Worm (Caenorhabditis elegans) whole organism, L3 larva: ENCODE data around the gene F37C12.21.

ENCODE experiments used
- R02D3.7 ChIP-seq: fragments of 150-350 bp; optimal IDR thresholded peaks from 2 replicates; lab custom pipeline; 2014; ENCODE audit warnings: missing biosample characterization, missing genetic modification characterization
- ZK546.5 ChIP-seq: sonication (generic microtip); optimal IDR thresholded peaks from 2 replicates; lab custom pipeline; 2017; ENCODE audit warnings: missing biosample characterization, missing genetic modification characterization
- aly-2 ChIP-seq: fragments of 150-350 bp; optimal IDR thresholded peaks from 2 replicates; lab custom pipeline; 2014; ENCODE audit warnings: missing biosample characterization, missing genetic modification characterization
- ama-1 ChIP-seq: fragments of 150-350 bp; optimal IDR thresholded peaks from 2 replicates; lab custom pipeline; 2018
- ceh-16 ChIP-seq: sonication (generic microtip); optimal IDR thresholded peaks from 2 replicates; lab custom pipeline; 2017; ENCODE audit warnings: missing biosample characterization, missing genetic modification characterization
- ceh-28 ChIP-seq: fragments of 150-350 bp; optimal IDR thresholded peaks from 2 replicates; lab custom pipeline; 2014; ENCODE audit warnings: missing biosample characterization, missing genetic modification reagents, missing genetic modification characterization
- ceh-82 ChIP-seq: fragments of 150-350 bp; optimal IDR thresholded peaks from 2 replicates; lab custom pipeline; 2014; ENCODE audit warnings: missing biosample characterization, missing genetic modification characterization
- ceh-9 ChIP-seq: sonication (generic microtip); optimal IDR thresholded peaks from 2 replicates; lab custom pipeline; 2018; ENCODE audit warnings: missing biosample characterization, missing genetic modification characterization
- daf-12 ChIP-seq: fragments of 150-350 bp; optimal IDR thresholded peaks from 2 replicates; lab custom pipeline; 2014; ENCODE audit warnings: missing biosample characterization, missing genetic modification reagents, missing genetic modification characterization
- egl-27 ChIP-seq: sonication (generic microtip); optimal IDR thresholded peaks from 4 replicates; lab custom pipeline; 2017; ENCODE audit warnings: missing biosample characterization, missing genetic modification reagents, missing genetic modification characterization
- egl-5 ChIP-seq: fragments of 150-350 bp; optimal IDR thresholded peaks from 2 replicates; lab custom pipeline; 2017; ENCODE audit warnings: missing biosample characterization, missing genetic modification reagents, missing genetic modification characterization, inconsistent platforms
- elt-1 ChIP-seq: fragments of 150-350 bp; optimal IDR thresholded peaks from 2 replicates; lab custom pipeline; 2014; ENCODE audit warnings: missing biosample characterization, missing genetic modification characterization
- elt-2 ChIP-seq: sonication (generic microtip); optimal IDR thresholded peaks from 2 replicates; lab custom pipeline; 2016; ENCODE audit warnings: missing genetic modification reagents, mild to moderate bottlenecking, missing genetic modification characterization, missing compliant biosample characterization
- elt-3 ChIP-seq, 3 experiments: fragments of 150-350 bp in 1 of 3; sonication (generic microtip) in 2 of 3; optimal IDR thresholded peaks; 2 replicates in 2 of 3; 4 replicates in 1 of 3; lab custom pipeline; 2014 to 2017; ENCODE audit warnings: missing biosample characterization in 3 of 3, missing genetic modification characterization in 3 of 3
- eor-1 ChIP-seq, 2 experiments: fragments of 150-350 bp; optimal IDR thresholded peaks; 2 replicates each; lab custom pipeline; 2014 to 2018; ENCODE audit warnings: missing biosample characterization in 2 of 2, missing genetic modification characterization in 2 of 2
- fkh-10 ChIP-seq: sonication (generic microtip); optimal IDR thresholded peaks from 2 replicates; lab custom pipeline; 2017; ENCODE audit warnings: missing biosample characterization, missing genetic modification reagents, missing genetic modification characterization
- fkh-2 ChIP-seq: fragments of 150-350 bp; optimal IDR thresholded peaks from 2 replicates; lab custom pipeline; 2014; ENCODE audit warnings: missing biosample characterization, missing genetic modification reagents, missing genetic modification characterization
- fos-1 ChIP-seq: fragments of 150-350 bp; optimal IDR thresholded peaks from 2 replicates; lab custom pipeline; 2014; ENCODE audit warnings: missing biosample characterization, missing genetic modification characterization
- hmg-11 ChIP-seq: sonication (generic microtip); optimal IDR thresholded peaks from 2 replicates; lab custom pipeline; 2016; ENCODE audit warnings: missing genetic modification characterization, missing compliant biosample characterization
- jun-1 ChIP-seq: fragments of 150-350 bp; optimal IDR thresholded peaks from 2 replicates; lab custom pipeline; 2014; ENCODE audit warnings: missing biosample characterization, missing genetic modification reagents, missing genetic modification characterization
- lin-15B ChIP-seq: fragments of 150-350 bp; optimal IDR thresholded peaks from 2 replicates; lab custom pipeline; 2014; ENCODE audit warnings: missing biosample characterization, missing genetic modification characterization
- lin-39 ChIP-seq: fragments of 150-350 bp; optimal IDR thresholded peaks from 2 replicates; lab custom pipeline; 2018; ENCODE audit warnings: missing biosample characterization, missing genetic modification reagents, missing genetic modification characterization
- lsy-12 ChIP-seq: sonication (generic microtip); optimal IDR thresholded peaks from 2 replicates; lab custom pipeline; 2016; ENCODE audit warnings: mild to moderate bottlenecking, missing genetic modification characterization, missing compliant biosample characterization
- mdl-1 ChIP-seq: fragments of 150-350 bp; optimal IDR thresholded peaks from 2 replicates; lab custom pipeline; 2014; ENCODE audit warnings: missing biosample characterization, missing genetic modification characterization
- mml-1 ChIP-seq: fragments of 150-350 bp; sonication (generic microtip); optimal IDR thresholded peaks from 3 replicates; lab custom pipeline; 2014; ENCODE audit warnings: missing biosample characterization, missing genetic modification characterization
- nfya-1 ChIP-seq: sonication (generic microtip); optimal IDR thresholded peaks from 2 replicates; lab custom pipeline; 2017; ENCODE audit warnings: missing genetic modification characterization, mild to moderate bottlenecking, missing compliant biosample characterization, antibody characterized with exemption, moderate library complexity; ENCODE audit not compliant: insufficient read depth
- nhr-11 ChIP-seq: fragments of 150-350 bp; optimal IDR thresholded peaks from 2 replicates; lab custom pipeline; 2014; ENCODE audit warnings: missing biosample characterization, missing genetic modification characterization
- nhr-12 ChIP-seq: fragments of 150-350 bp; optimal IDR thresholded peaks from 2 replicates; lab custom pipeline; 2014; ENCODE audit warnings: missing biosample characterization, missing genetic modification characterization
- nhr-23 ChIP-seq: fragments of 150-350 bp; optimal IDR thresholded peaks from 2 replicates; lab custom pipeline; 2014; ENCODE audit warnings: missing biosample characterization, missing genetic modification reagents, missing genetic modification characterization
- nhr-237 ChIP-seq: fragments of 150-350 bp; optimal IDR thresholded peaks from 2 replicates; lab custom pipeline; 2014; ENCODE audit warnings: missing biosample characterization, missing genetic modification characterization
- nhr-25 ChIP-seq: sonication (generic microtip); optimal IDR thresholded peaks from 2 replicates; lab custom pipeline; 2017; ENCODE audit warnings: missing biosample characterization, missing genetic modification characterization
- nhr-28 ChIP-seq: fragments of 150-350 bp; optimal IDR thresholded peaks from 2 replicates; lab custom pipeline; 2014; ENCODE audit warnings: missing biosample characterization, missing genetic modification characterization
- nhr-43 ChIP-seq: sonication (generic microtip); optimal IDR thresholded peaks from 2 replicates; lab custom pipeline; 2016; ENCODE audit warnings: mild to moderate bottlenecking, missing genetic modification characterization, missing compliant biosample characterization; ENCODE audit not compliant: poor library complexity, severe bottlenecking
- nhr-67 ChIP-seq: fragments of 150-350 bp; optimal IDR thresholded peaks from 2 replicates; lab custom pipeline; 2014; ENCODE audit warnings: missing biosample characterization, missing genetic modification characterization
- nhr-76 ChIP-seq: fragments of 150-350 bp; sonication (generic microtip); optimal IDR thresholded peaks from 5 replicates; lab custom pipeline; 2014; ENCODE audit warnings: missing biosample characterization, missing genetic modification characterization
- nhr-77 ChIP-seq: fragments of 150-350 bp; optimal IDR thresholded peaks from 2 replicates; lab custom pipeline; 2014; ENCODE audit warnings: missing biosample characterization, missing genetic modification characterization
- pha-4 ChIP-seq: fragments of 150-350 bp; optimal IDR thresholded peaks from 2 replicates; lab custom pipeline; 2014; ENCODE audit warnings: missing biosample characterization, missing genetic modification reagents, missing genetic modification characterization
- pqm-1 ChIP-seq: fragments of 150-350 bp; optimal IDR thresholded peaks from 2 replicates; lab custom pipeline; 2017; ENCODE audit warnings: missing biosample characterization, missing genetic modification characterization, inconsistent platforms
- sea-2 ChIP-seq: fragments of 150-350 bp; sonication (generic microtip); optimal IDR thresholded peaks from 4 replicates; lab custom pipeline; 2014; ENCODE audit warnings: missing biosample characterization, missing genetic modification reagents, missing genetic modification characterization
- skn-1 ChIP-seq: fragments of 150-350 bp; optimal IDR thresholded peaks from 2 replicates; lab custom pipeline; 2014; ENCODE audit warnings: missing biosample characterization, missing genetic modification characterization
- snpc-4 ChIP-seq: fragments of 150-350 bp; optimal IDR thresholded peaks from 2 replicates; lab custom pipeline; 2014; ENCODE audit warnings: missing biosample characterization, missing genetic modification characterization
- tbx-2 ChIP-seq: sonication (generic microtip); optimal IDR thresholded peaks from 2 replicates; lab custom pipeline; 2016; ENCODE audit warnings: mild to moderate bottlenecking, missing genetic modification characterization, missing compliant biosample characterization
- unc-39 ChIP-seq: sonication (generic microtip); optimal IDR thresholded peaks from 4 replicates; lab custom pipeline; 2017; ENCODE audit warnings: missing biosample characterization, missing genetic modification characterization
- unc-62 ChIP-seq: fragments of 150-350 bp; sonication (generic microtip); optimal IDR thresholded peaks from 4 replicates; lab custom pipeline; 2014; ENCODE audit warnings: missing biosample characterization, missing genetic modification reagents, missing genetic modification characterization
- zag-1 ChIP-seq: fragments of 150-350 bp; optimal IDR thresholded peaks from 2 replicates; lab custom pipeline; 2014; ENCODE audit warnings: missing biosample characterization, missing genetic modification characterization
- ztf-11 ChIP-seq: fragments of 150-350 bp; optimal IDR thresholded peaks from 2 replicates; lab custom pipeline; 2014; ENCODE audit warnings: missing biosample characterization, missing genetic modification characterization
- ztf-4 ChIP-seq: fragments of 150-350 bp; optimal IDR thresholded peaks from 2 replicates; lab custom pipeline; 2014; ENCODE audit warnings: missing biosample characterization, missing genetic modification characterization

The F37C12.21 gene

DNA sequence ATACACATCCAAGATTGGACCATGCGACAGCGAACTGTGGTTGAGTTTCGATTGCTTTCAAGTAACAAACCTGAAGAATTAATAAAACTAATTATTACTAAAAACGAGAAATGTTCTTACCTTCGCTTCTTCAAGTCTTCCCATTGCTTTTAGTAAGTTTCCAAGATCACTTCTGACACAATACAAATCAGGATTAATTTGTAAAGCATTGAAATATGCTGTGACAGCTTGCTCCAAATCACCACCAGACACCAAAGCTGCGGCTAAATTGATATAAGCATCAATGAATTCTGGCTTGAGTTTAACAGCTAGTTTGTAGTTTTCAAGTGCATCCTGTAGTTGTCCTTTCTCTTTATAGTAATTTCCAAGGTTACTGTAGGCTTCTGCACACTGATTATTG lies 38.0 kb upstream of the F37C12.21 start:
- TF ChIP-seq jun-1 (no peak), nhr-12 (no peak), nhr-25 (tag; lab: Kevin White, UChicago) (no peak), ceh-82 (no peak), eor-1 (tag; optimal IDR thresholded peaks at IDR 0.05; lab: Kevin White, UChicago) (no peak), elt-3 (tag; optimal IDR thresholded peaks at IDR 0.05; lab: Kevin White, UChicago) (no peak), nhr-11 (tag; lab: Kevin White, UChicago) (no peak)

DNA sequence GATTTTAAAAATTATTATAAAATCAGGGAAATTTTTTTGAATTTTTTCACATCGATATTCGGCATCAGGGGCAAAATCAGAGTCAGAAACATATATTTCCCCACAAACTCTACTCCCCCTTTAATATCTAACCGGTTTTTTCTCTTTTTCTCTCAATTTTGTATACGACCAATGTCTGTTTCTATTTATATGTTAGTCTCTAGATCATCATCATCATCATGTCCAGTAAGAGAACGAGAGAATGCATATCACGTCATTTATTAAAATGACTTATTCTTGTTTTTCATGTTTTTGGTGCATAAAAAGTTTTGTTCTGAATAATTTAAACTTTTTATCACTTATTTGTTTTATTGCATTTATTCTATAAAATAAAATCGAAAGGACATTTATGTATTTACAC lies 35.6 kb upstream of the F37C12.21 start:
- TF ChIP-seq lin-15B (tag; lab: Kevin White, UChicago) (no peak), nhr-23 (tag; lab: Kevin White, UChicago) (peak; percentile 37)

DNA sequence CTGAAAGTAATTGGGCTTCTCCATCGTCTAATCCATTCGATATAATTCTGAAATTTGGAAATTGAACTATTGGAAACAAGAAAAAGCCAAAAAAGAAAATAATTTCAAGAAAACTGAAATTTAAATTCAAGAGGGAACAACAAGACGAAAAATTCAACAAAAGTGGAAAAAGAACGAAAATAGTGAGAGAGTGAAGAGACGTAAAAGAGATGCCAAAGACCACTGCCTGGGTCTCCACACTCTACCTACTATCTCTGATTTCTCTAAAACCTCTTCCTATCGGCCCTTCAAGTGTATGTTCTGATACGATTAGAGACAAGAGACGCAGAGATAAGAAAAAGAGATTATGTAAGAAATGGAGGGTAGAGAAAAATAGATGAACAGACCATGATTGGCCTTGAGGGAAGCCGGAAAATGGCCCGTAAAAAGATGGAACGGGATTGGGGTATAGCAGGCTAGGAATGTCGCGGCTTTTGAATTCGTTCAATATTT lies 34.4 kb upstream of the F37C12.21 start, which contains the start of gene ogt-1:
Gene ogt-1 (minus strand): TSS at position 51 of the 492 bp plus-strand sequence.
- TF ChIP-seq nhr-67 (tag; lab: Kevin White, UChicago) (no peak), zag-1 (tag; lab: Kevin White, UChicago) (no peak), fkh-2 (no peak), elt-2 (tag; lab: Kevin White, UChicago) (peak; percentile 62), mdl-1 (tag; lab: Kevin White, UChicago) (peak; percentile 66), aly-2 (tag; lab: Kevin White, UChicago) (no peak), nhr-43 (tag; lab: Kevin White, UChicago) (peak; percentile 84), mml-1 (tag; lab: Kevin White, UChicago) (no peak), ztf-4 (tag; lab: Kevin White, UChicago) (peak; percentile 52), elt-1 (peak; percentile 64), hmg-11 (tag; lab: Kevin White, UChicago) (peak; percentile 86), ZK546.5 (tag; lab: Kevin White, UChicago) (no peak), nhr-77 (tag; lab: Kevin White, UChicago) (peak; percentile 43), nhr-76 (tag; lab: Kevin White, UChicago) (no peak), egl-27 (tag; lab: Kevin White, UChicago) (peak; percentile 83), nhr-25 (tag; lab: Kevin White, UChicago) (peak; percentile 96), unc-39 (tag; lab: Kevin White, UChicago) (no peak), ceh-82 (no peak), ztf-11 (tag; lab: Kevin White, UChicago) (no peak), ceh-28 (tag; lab: Kevin White, UChicago) (peak; percentile 87), ceh-9 (tag; lab: Kevin White, UChicago) (no peak), ceh-16 (tag; lab: Kevin White, UChicago) (no peak), nfya-1 (tag; lab: Kevin White, UChicago) (peak; percentile 94), elt-3 (tag; optimal IDR thresholded peaks at IDR 0.05; lab: Kevin White, UChicago) (no peak), nhr-237 (tag; lab: Kevin White, UChicago) (no peak), skn-1 (peak; percentile 63), lin-39 (no peak), snpc-4 (peak; percentile 57), nhr-12 (no peak), egl-5 (tag; lab: Kevin White, UChicago) (peak; percentile 86), lin-15B (tag; lab: Kevin White, UChicago) (peak; percentile 72), nhr-23 (tag; lab: Kevin White, UChicago) (peak; percentile 93), pha-4 (peak; percentile 94), daf-12 (tag; lab: Kevin White, UChicago) (no peak), unc-62 (peak; percentile 32), jun-1 (peak; percentile 89), eor-1 (tag; optimal IDR thresholded peaks at IDR 0.05; lab: Kevin White, UChicago) (peak in 1 of 2 experiments; percentile 45), lsy-12 (tag; lab: Kevin White, UChicago) (peak; percentile 58), pqm-1 (tag; lab: Kevin White, UChicago) (peak; percentile 77), ama-1 (lab: Kevin White, UChicago) (peak; percentile 80), tbx-2 (peak; percentile 61), fos-1 (tag; lab: Kevin White, UChicago) (peak; percentile 70), nhr-11 (tag; lab: Kevin White, UChicago) (peak; percentile 6), R02D3.7 (tag; lab: Kevin White, UChicago) (peak; percentile 59), sea-2 (no peak), fkh-10 (GFP tag; lab: Kevin White, UChicago) (peak; percentile 39), nhr-28 (tag; lab: Kevin White, UChicago) (no peak)
